Worm (Caenorhabditis elegans) whole organism, L3 larva: ENCODE results near the gene arf-1.
A peak's percentile ranks its signal among the peaks of the same experiment; 100 is the strongest.

Experiments
- ZK546.5 ChIP-seq: sonication (generic microtip); optimal IDR thresholded peaks from 2 replicates; lab custom pipeline; 2017; ENCODE audit warnings: missing biosample characterization, missing genetic modification characterization
- ama-1 ChIP-seq: fragments of 150-350 bp; optimal IDR thresholded peaks from 2 replicates; lab custom pipeline; 2018
- ceh-16 ChIP-seq: sonication (generic microtip); optimal IDR thresholded peaks from 2 replicates; lab custom pipeline; 2017; ENCODE audit warnings: missing biosample characterization, missing genetic modification characterization
- ceh-28 ChIP-seq: fragments of 150-350 bp; optimal IDR thresholded peaks from 2 replicates; lab custom pipeline; 2014; ENCODE audit warnings: missing biosample characterization, missing genetic modification reagents, missing genetic modification characterization
- ceh-82 ChIP-seq: fragments of 150-350 bp; optimal IDR thresholded peaks from 2 replicates; lab custom pipeline; 2014; ENCODE audit warnings: missing biosample characterization, missing genetic modification characterization
- ceh-9 ChIP-seq: sonication (generic microtip); optimal IDR thresholded peaks from 2 replicates; lab custom pipeline; 2018; ENCODE audit warnings: missing biosample characterization, missing genetic modification characterization
- egl-5 ChIP-seq: fragments of 150-350 bp; optimal IDR thresholded peaks from 2 replicates; lab custom pipeline; 2017; ENCODE audit warnings: missing biosample characterization, missing genetic modification reagents, missing genetic modification characterization, inconsistent platforms
- elt-1 ChIP-seq: fragments of 150-350 bp; optimal IDR thresholded peaks from 2 replicates; lab custom pipeline; 2014; ENCODE audit warnings: missing biosample characterization, missing genetic modification characterization
- elt-2 ChIP-seq: sonication (generic microtip); optimal IDR thresholded peaks from 2 replicates; lab custom pipeline; 2016; ENCODE audit warnings: missing genetic modification reagents, mild to moderate bottlenecking, missing genetic modification characterization, missing compliant biosample characterization
- elt-3 ChIP-seq, 3 experiments: fragments of 150-350 bp in 1 of 3; sonication (generic microtip) in 2 of 3; optimal IDR thresholded peaks; 2 replicates in 2 of 3; 4 replicates in 1 of 3; lab custom pipeline; 2014 to 2017; ENCODE audit warnings: missing biosample characterization in 3 of 3, missing genetic modification characterization in 3 of 3
- eor-1 ChIP-seq, 2 experiments: fragments of 150-350 bp; optimal IDR thresholded peaks; 2 replicates each; lab custom pipeline; 2014 to 2018; ENCODE audit warnings: missing biosample characterization in 2 of 2, missing genetic modification characterization in 2 of 2
- fkh-10 ChIP-seq: sonication (generic microtip); optimal IDR thresholded peaks from 2 replicates; lab custom pipeline; 2017; ENCODE audit warnings: missing biosample characterization, missing genetic modification reagents, missing genetic modification characterization
- fkh-2 ChIP-seq: fragments of 150-350 bp; optimal IDR thresholded peaks from 2 replicates; lab custom pipeline; 2014; ENCODE audit warnings: missing biosample characterization, missing genetic modification reagents, missing genetic modification characterization
- fos-1 ChIP-seq: fragments of 150-350 bp; optimal IDR thresholded peaks from 2 replicates; lab custom pipeline; 2014; ENCODE audit warnings: missing biosample characterization, missing genetic modification characterization
- hmg-11 ChIP-seq: sonication (generic microtip); optimal IDR thresholded peaks from 2 replicates; lab custom pipeline; 2016; ENCODE audit warnings: missing genetic modification characterization, missing compliant biosample characterization
- jun-1 ChIP-seq: fragments of 150-350 bp; optimal IDR thresholded peaks from 2 replicates; lab custom pipeline; 2014; ENCODE audit warnings: missing biosample characterization, missing genetic modification reagents, missing genetic modification characterization
- lin-15B ChIP-seq: fragments of 150-350 bp; optimal IDR thresholded peaks from 2 replicates; lab custom pipeline; 2014; ENCODE audit warnings: missing biosample characterization, missing genetic modification characterization
- lin-39 ChIP-seq: fragments of 150-350 bp; optimal IDR thresholded peaks from 2 replicates; lab custom pipeline; 2018; ENCODE audit warnings: missing biosample characterization, missing genetic modification reagents, missing genetic modification characterization
- lsy-12 ChIP-seq: sonication (generic microtip); optimal IDR thresholded peaks from 2 replicates; lab custom pipeline; 2016; ENCODE audit warnings: mild to moderate bottlenecking, missing genetic modification characterization, missing compliant biosample characterization
- mml-1 ChIP-seq: fragments of 150-350 bp; sonication (generic microtip); optimal IDR thresholded peaks from 3 replicates; lab custom pipeline; 2014; ENCODE audit warnings: missing biosample characterization, missing genetic modification characterization
- nfya-1 ChIP-seq: sonication (generic microtip); optimal IDR thresholded peaks from 2 replicates; lab custom pipeline; 2017; ENCODE audit warnings: missing genetic modification characterization, mild to moderate bottlenecking, missing compliant biosample characterization, antibody characterized with exemption, moderate library complexity; ENCODE audit not compliant: insufficient read depth
- nhr-11 ChIP-seq: fragments of 150-350 bp; optimal IDR thresholded peaks from 2 replicates; lab custom pipeline; 2014; ENCODE audit warnings: missing biosample characterization, missing genetic modification characterization
- nhr-12 ChIP-seq: fragments of 150-350 bp; optimal IDR thresholded peaks from 2 replicates; lab custom pipeline; 2014; ENCODE audit warnings: missing biosample characterization, missing genetic modification characterization
- nhr-237 ChIP-seq: fragments of 150-350 bp; optimal IDR thresholded peaks from 2 replicates; lab custom pipeline; 2014; ENCODE audit warnings: missing biosample characterization, missing genetic modification characterization
- nhr-28 ChIP-seq: fragments of 150-350 bp; optimal IDR thresholded peaks from 2 replicates; lab custom pipeline; 2014; ENCODE audit warnings: missing biosample characterization, missing genetic modification characterization
- nhr-43 ChIP-seq: sonication (generic microtip); optimal IDR thresholded peaks from 2 replicates; lab custom pipeline; 2016; ENCODE audit warnings: mild to moderate bottlenecking, missing genetic modification characterization, missing compliant biosample characterization; ENCODE audit not compliant: poor library complexity, severe bottlenecking
- nhr-67 ChIP-seq: fragments of 150-350 bp; optimal IDR thresholded peaks from 2 replicates; lab custom pipeline; 2014; ENCODE audit warnings: missing biosample characterization, missing genetic modification characterization
- nhr-76 ChIP-seq: fragments of 150-350 bp; sonication (generic microtip); optimal IDR thresholded peaks from 5 replicates; lab custom pipeline; 2014; ENCODE audit warnings: missing biosample characterization, missing genetic modification characterization
- pha-4 ChIP-seq: fragments of 150-350 bp; optimal IDR thresholded peaks from 2 replicates; lab custom pipeline; 2014; ENCODE audit warnings: missing biosample characterization, missing genetic modification reagents, missing genetic modification characterization
- sea-2 ChIP-seq: fragments of 150-350 bp; sonication (generic microtip); optimal IDR thresholded peaks from 4 replicates; lab custom pipeline; 2014; ENCODE audit warnings: missing biosample characterization, missing genetic modification reagents, missing genetic modification characterization
- skn-1 ChIP-seq: fragments of 150-350 bp; optimal IDR thresholded peaks from 2 replicates; lab custom pipeline; 2014; ENCODE audit warnings: missing biosample characterization, missing genetic modification characterization
- snpc-4 ChIP-seq: fragments of 150-350 bp; optimal IDR thresholded peaks from 2 replicates; lab custom pipeline; 2014; ENCODE audit warnings: missing biosample characterization, missing genetic modification characterization
- tbx-2 ChIP-seq: sonication (generic microtip); optimal IDR thresholded peaks from 2 replicates; lab custom pipeline; 2016; ENCODE audit warnings: mild to moderate bottlenecking, missing genetic modification characterization, missing compliant biosample characterization
- unc-39 ChIP-seq: sonication (generic microtip); optimal IDR thresholded peaks from 4 replicates; lab custom pipeline; 2017; ENCODE audit warnings: missing biosample characterization, missing genetic modification characterization
- unc-62 ChIP-seq: fragments of 150-350 bp; sonication (generic microtip); optimal IDR thresholded peaks from 4 replicates; lab custom pipeline; 2014; ENCODE audit warnings: missing biosample characterization, missing genetic modification reagents, missing genetic modification characterization
- zag-1 ChIP-seq: fragments of 150-350 bp; optimal IDR thresholded peaks from 2 replicates; lab custom pipeline; 2014; ENCODE audit warnings: missing biosample characterization, missing genetic modification characterization
- ztf-11 ChIP-seq: fragments of 150-350 bp; optimal IDR thresholded peaks from 2 replicates; lab custom pipeline; 2014; ENCODE audit warnings: missing biosample characterization, missing genetic modification characterization
- ztf-4 ChIP-seq: fragments of 150-350 bp; optimal IDR thresholded peaks from 2 replicates; lab custom pipeline; 2014; ENCODE audit warnings: missing biosample characterization, missing genetic modification characterization

Gene arf-1

ce11 chrIII:5758519-5759099 is 43.9 kb downstream of the arf-1 start:
- no peak for TF ChIP-seq ztf-11 (tag; lab: Kevin White, UChicago)
- no peak for TF ChIP-seq egl-5 (tag; lab: Kevin White, UChicago)
- TF ChIP-seq elt-1 (tag; lab: Kevin White, UChicago), result peak; percentile 33
- TF ChIP-seq nhr-12 (tag; lab: Kevin White, UChicago), result no peak
- TF ChIP-seq ZK546.5 (tag; lab: Kevin White, UChicago), result no peak
- TF ChIP-seq nhr-43 (tag; lab: Kevin White, UChicago), result no peak
- TF ChIP-seq lin-15B (tag; lab: Kevin White, UChicago), result peak; percentile 19
- peak; percentile 96 for TF ChIP-seq fkh-10 (GFP tag; lab: Kevin White, UChicago)
- no peak for TF ChIP-seq fos-1 (tag; lab: Kevin White, UChicago)
- TF ChIP-seq nhr-67 (tag; lab: Kevin White, UChicago), result no peak
- no peak for TF ChIP-seq fkh-2
- no peak for TF ChIP-seq nhr-28 (tag; lab: Kevin White, UChicago)
- TF ChIP-seq lsy-12, result no peak
- TF ChIP-seq zag-1 (tag; lab: Kevin White, UChicago), result no peak
- TF ChIP-seq nhr-76, result no peak
- TF ChIP-seq jun-1 (tag; lab: Kevin White, UChicago), result no peak
- peak; percentile 19 for TF ChIP-seq ceh-28 (tag; lab: Kevin White, UChicago)
- peak; percentile 82 for TF ChIP-seq nfya-1 (tag; lab: Kevin White, UChicago)
- TF ChIP-seq hmg-11, result no peak
- TF ChIP-seq skn-1 (tag; lab: Kevin White, UChicago), result peak; percentile 55
- peak; percentile 71 for TF ChIP-seq nhr-11 (tag; lab: Kevin White, UChicago)
- no peak for TF ChIP-seq eor-1 (tag; optimal IDR thresholded peaks at IDR 0.05; lab: Kevin White, UChicago)
- no peak for TF ChIP-seq ceh-16 (tag; lab: Kevin White, UChicago)
- peak; percentile 82 for TF ChIP-seq lin-39 (tag; lab: Kevin White, UChicago)
- TF ChIP-seq elt-3 (tag; optimal IDR thresholded peaks at IDR 0.05; lab: Kevin White, UChicago), result no peak
- no peak for TF ChIP-seq snpc-4 (tag; lab: Kevin White, UChicago)
- no peak for TF ChIP-seq sea-2 (GFP tag; lab: Kevin White, UChicago)
- TF ChIP-seq ama-1 (lab: Kevin White, UChicago), result peak; percentile 71
- no peak for TF ChIP-seq ceh-9 (tag; lab: Kevin White, UChicago)
- TF ChIP-seq unc-62 (GFP tag; lab: Kevin White, UChicago), result peak; percentile 37

DNA sequence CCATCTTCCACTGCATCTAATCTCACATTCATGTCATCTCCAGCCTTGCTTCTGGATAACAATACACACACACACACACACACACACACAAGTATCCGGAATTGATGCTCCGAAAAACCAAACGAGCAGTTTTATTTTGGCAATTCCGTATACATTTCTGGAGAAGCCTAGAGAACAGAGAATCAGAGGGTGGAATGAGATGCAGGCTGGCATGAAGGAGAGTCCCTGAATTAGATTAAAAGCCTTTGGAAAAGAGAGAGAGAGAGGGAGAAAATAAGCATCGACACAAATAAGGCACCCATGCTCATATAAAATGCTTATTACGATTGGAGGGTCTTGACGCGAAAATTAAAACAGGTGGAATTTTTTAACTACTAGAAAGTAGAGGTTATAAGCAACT is 46.0 kb downstream of the arf-1 start:
- TF ChIP-seq pha-4 (tag; lab: Kevin White, UChicago) (no peak), fkh-2 (no peak), nfya-1 (tag; lab: Kevin White, UChicago) (peak; percentile 7), unc-39 (tag; lab: Kevin White, UChicago) (no peak), zag-1 (tag; lab: Kevin White, UChicago) (no peak), mml-1 (tag; lab: Kevin White, UChicago) (no peak), ceh-16 (tag; lab: Kevin White, UChicago) (no peak), nhr-11 (tag; lab: Kevin White, UChicago) (no peak), nhr-28 (tag; lab: Kevin White, UChicago) (no peak), nhr-12 (tag; lab: Kevin White, UChicago) (no peak), snpc-4 (tag; lab: Kevin White, UChicago) (no peak), unc-62 (GFP tag; lab: Kevin White, UChicago) (no peak), ceh-9 (tag; lab: Kevin White, UChicago) (no peak), egl-5 (tag; lab: Kevin White, UChicago) (peak; percentile 10), fkh-10 (GFP tag; lab: Kevin White, UChicago) (no peak)
- TF ChIP-seq, all 47 proteins: peak for 2

ce11 chrIII:5761886-5762285 is 47.2 kb downstream of the arf-1 start:
- TF ChIP-seq pha-4 (tag; lab: Kevin White, UChicago), result no peak
- peak; percentile 3 for TF ChIP-seq tbx-2 (tag; lab: Kevin White, UChicago)
- TF ChIP-seq, all 47 proteins: peak for 1

DNA sequence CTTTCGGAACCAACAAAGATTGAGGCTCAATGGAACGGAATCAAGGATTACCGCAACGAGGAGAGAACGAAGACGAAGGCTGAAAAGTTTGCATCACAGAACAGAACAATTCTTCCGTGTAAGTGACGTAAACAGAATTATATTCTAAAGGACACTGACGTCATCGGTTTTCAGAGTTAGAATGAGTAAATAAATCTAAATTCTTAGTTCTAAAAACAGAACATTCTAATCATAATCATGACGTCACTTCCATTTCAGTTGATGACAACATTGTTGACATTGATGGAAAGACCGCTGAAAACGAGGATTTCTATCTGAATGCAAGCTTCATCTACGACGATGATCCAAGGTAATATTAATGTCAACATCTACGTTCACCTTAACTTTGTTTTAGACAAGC is 49.3 kb downstream of the arf-1 start:
- no peak for TF ChIP-seq nhr-28 (tag; lab: Kevin White, UChicago)
- no peak for TF ChIP-seq ZK546.5 (tag; lab: Kevin White, UChicago)
- TF ChIP-seq nfya-1 (tag; lab: Kevin White, UChicago), result no peak
- no peak for TF ChIP-seq ama-1 (lab: Kevin White, UChicago)
- no peak for TF ChIP-seq ztf-4 (tag; lab: Kevin White, UChicago)
- TF ChIP-seq ztf-11 (tag; lab: Kevin White, UChicago), result no peak
- TF ChIP-seq nhr-12 (tag; lab: Kevin White, UChicago), result no peak
- no peak for TF ChIP-seq fkh-10 (GFP tag; lab: Kevin White, UChicago)
- no peak for TF ChIP-seq lin-39 (tag; lab: Kevin White, UChicago)
- no peak for TF ChIP-seq elt-3 (tag; optimal IDR thresholded peaks at IDR 0.05; lab: Kevin White, UChicago)
- TF ChIP-seq zag-1 (tag; lab: Kevin White, UChicago), result no peak
- TF ChIP-seq ceh-82, result no peak
- TF ChIP-seq snpc-4 (tag; lab: Kevin White, UChicago), result no peak
- no peak for TF ChIP-seq elt-2 (tag; lab: Kevin White, UChicago)
- no peak for TF ChIP-seq ceh-16 (tag; lab: Kevin White, UChicago)
- no peak for TF ChIP-seq ceh-9 (tag; lab: Kevin White, UChicago)
- no peak for TF ChIP-seq unc-62 (GFP tag; lab: Kevin White, UChicago)
- TF ChIP-seq nhr-237 (tag; lab: Kevin White, UChicago), result no peak
- no peak for TF ChIP-seq skn-1 (tag; lab: Kevin White, UChicago)
